Fruit fly (Drosophila melanogaster) whole organism, pupa: ENCODE measurements around the gene CG14212.

Experiments used
- CG10348 ChIP-seq: fragments of 200-800 bp; sonication (Bioruptor generic); IDR thresholded peaks from 2 replicates; pipeline ENCODE4 v1.3.6; 2022; ENCODE audit warnings: missing biosample characterization, missing genetic modification characterization
- CG12605 ChIP-seq: fragments of 200-800 bp; sonication (Bioruptor generic); IDR thresholded peaks from 2 replicates; pipeline ENCODE4 v1.3.6; 2022; ENCODE audit warnings: missing biosample characterization, missing genetic modification characterization
- CG13204 ChIP-seq: fragments of 200-800 bp; sonication (Bioruptor generic); optimal IDR thresholded peaks from 2 replicates; lab custom pipeline; 2018; ENCODE audit warnings: missing biosample characterization, mild to moderate bottlenecking, missing genetic modification characterization, moderate library complexity
- CG14655 ChIP-seq: fragments of 200-800 bp; sonication (Bioruptor generic); optimal IDR thresholded peaks from 3 replicates; lab custom pipeline; 2017; ENCODE audit warnings: mild to moderate bottlenecking, missing biosample characterization, missing genetic modification reagents, missing genetic modification characterization
- CG15710 ChIP-seq: fragments of 200-800 bp; sonication (Bioruptor generic); optimal IDR thresholded peaks from 2 replicates; lab custom pipeline; 2018; ENCODE audit warnings: missing biosample characterization, mild to moderate bottlenecking, missing genetic modification characterization, moderate library complexity
- CG17806 ChIP-seq: fragments of 200-800 bp; sonication (Bioruptor generic); optimal IDR thresholded peaks from 2 replicates; lab custom pipeline; 2018; ENCODE audit warnings: missing biosample characterization, mild to moderate bottlenecking, missing genetic modification characterization, moderate library complexity
- CG32121 ChIP-seq: fragments of 200-800 bp; sonication (Bioruptor generic); IDR thresholded peaks from 2 replicates; pipeline ENCODE4 v1.3.6; 2022; ENCODE audit warnings: missing biosample characterization, missing genetic modification characterization
- CG34367 ChIP-seq: fragments of 200-800 bp; sonication (Bioruptor generic); optimal IDR thresholded peaks from 2 replicates; lab custom pipeline; 2018; ENCODE audit warnings: missing biosample characterization, mild to moderate bottlenecking, missing genetic modification characterization
- CG4496 ChIP-seq: fragments of 200-800 bp; sonication (Bioruptor generic); IDR thresholded peaks from 3 replicates; pipeline ENCODE4 v1.3.6; 2022; ENCODE audit warnings: missing biosample characterization, missing genetic modification characterization
- CG8159 ChIP-seq: fragments of 200-800 bp; sonication (Bioruptor generic); optimal IDR thresholded peaks from 3 replicates; lab custom pipeline; 2018; ENCODE audit warnings: missing biosample characterization, mild to moderate bottlenecking, missing genetic modification characterization, moderate library complexity
- CG8301 ChIP-seq: fragments of 200-800 bp; sonication (Bioruptor generic); optimal IDR thresholded peaks from 2 replicates; lab custom pipeline; 2018; ENCODE audit warnings: missing biosample characterization, mild to moderate bottlenecking, missing genetic modification characterization
- CG9948 ChIP-seq: fragments of 200-800 bp; sonication (Bioruptor generic); optimal IDR thresholded peaks from 2 replicates; lab custom pipeline; 2018; ENCODE audit warnings: missing biosample characterization, mild to moderate bottlenecking, missing genetic modification characterization, moderate library complexity
- D1 ChIP-seq: fragments of 200-800 bp; sonication (Bioruptor generic); optimal IDR thresholded peaks from 2 replicates; lab custom pipeline; 2018; ENCODE audit warnings: missing biosample characterization, mild to moderate bottlenecking, missing genetic modification characterization, moderate library complexity
- EcR ChIP-seq: fragments of 200-800 bp; sonication (Bioruptor generic); optimal IDR thresholded peaks from 3 replicates; lab custom pipeline; 2019; ENCODE audit warnings: missing biosample characterization, missing genetic modification characterization, mild to moderate bottlenecking, moderate library complexity, missing genetic modification reagents
- Ets98B ChIP-seq: fragments of 200-800 bp; sonication (Bioruptor generic); IDR thresholded peaks from 2 replicates; pipeline ENCODE4 v1.3.6; 2022; ENCODE audit warnings: missing biosample characterization, missing genetic modification characterization
- Pif1A ChIP-seq: fragments of 200-800 bp; sonication (Bioruptor generic); optimal IDR thresholded peaks from 3 replicates; lab custom pipeline; 2016; ENCODE audit warnings: missing biosample characterization, missing genetic modification characterization
- Pif1B ChIP-seq: fragments of 200-800 bp; sonication (Bioruptor generic); optimal IDR thresholded peaks from 3 replicates; lab custom pipeline; 2016; ENCODE audit warnings: missing biosample characterization, missing genetic modification characterization
- Snoo ChIP-seq: fragments of 200-800 bp; sonication (Bioruptor generic); optimal IDR thresholded peaks from 3 replicates; lab custom pipeline; 2017; ENCODE audit warnings: missing biosample characterization, mild to moderate bottlenecking, missing genetic modification characterization, inconsistent platforms
- fd96Ca ChIP-seq: fragments of 200-800 bp; sonication (Bioruptor generic); IDR thresholded peaks from 3 replicates; pipeline ENCODE4 v1.3.6; 2022; ENCODE audit warnings: missing biosample characterization, missing genetic modification characterization
- gl ChIP-seq: fragments of 200-800 bp; sonication (Bioruptor generic); optimal IDR thresholded peaks from 2 replicates; lab custom pipeline; 2018; ENCODE audit warnings: missing biosample characterization, mild to moderate bottlenecking, missing genetic modification characterization
- rn ChIP-seq: fragments of 200-800 bp; sonication (Bioruptor generic); IDR thresholded peaks from 2 replicates; pipeline ENCODE4 v1.3.6; 2022; ENCODE audit warnings: missing biosample characterization, missing genetic modification characterization

The CG14212 gene

DNA sequence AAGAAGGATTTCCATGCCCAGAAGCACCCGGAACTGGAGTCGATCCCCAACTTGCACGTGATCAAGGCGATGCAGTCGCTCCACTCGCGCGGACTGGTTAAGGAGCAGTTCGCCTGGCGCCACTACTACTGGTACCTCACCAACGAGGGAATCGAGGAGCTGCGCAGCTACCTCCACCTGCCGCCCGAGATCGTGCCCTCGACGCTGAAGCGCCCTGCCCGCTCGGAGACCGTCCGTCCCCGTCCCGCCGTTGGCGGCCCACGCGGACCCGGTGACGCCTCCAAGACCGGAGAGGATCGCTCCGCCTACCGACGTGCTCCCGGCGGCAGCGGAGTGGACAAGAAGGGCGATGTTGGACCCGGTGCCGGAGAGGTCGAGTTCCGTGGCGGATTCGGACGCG, 27.0 kb upstream of the CG14212 start:
- no peak for TF ChIP-seq gl
- no peak for TF ChIP-seq Snoo
- TF ChIP-seq CG8159 (tag; lab: Kevin White, UChicago): no peak
- TF ChIP-seq CG12605: no peak
- no peak for TF ChIP-seq rn (GFP tag; lab: Robert Waterston, UW)

DNA sequence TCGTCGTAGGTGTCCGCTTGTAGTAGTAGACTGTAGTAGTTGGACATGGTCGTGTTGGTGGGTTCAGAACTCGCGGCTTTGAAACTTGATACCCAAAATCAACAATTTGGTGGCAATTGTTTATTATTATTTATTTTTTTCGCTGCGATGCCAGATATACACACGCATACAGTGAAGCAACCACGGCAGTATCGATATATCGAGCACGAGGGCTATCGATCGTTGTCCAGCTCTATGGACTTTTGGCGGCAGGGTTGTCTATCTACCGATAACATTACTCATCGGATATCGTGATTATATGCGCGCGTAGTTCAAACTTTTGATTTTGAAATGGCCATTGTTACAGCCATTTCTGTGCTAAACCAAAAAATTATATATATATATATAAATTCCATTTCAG, 23.9 kb upstream of the CG14212 start, which contains the start of gene CG14220:
CG14220 (minus strand) TSS at position 208 of the 400 bp plus-strand sequence.
- TF ChIP-seq CG4496 (no peak), CG32121 (GFP tag; lab: Robert Waterston, UW) (no peak), CG8159 (tag; lab: Kevin White, UChicago) (no peak), Pif1A (GFP tag; lab: Kevin White, UChicago) (no peak), CG15710 (no peak), Snoo (no peak), CG14655 (GFP tag; lab: Kevin White, UChicago) (no peak), fd96Ca (GFP tag; lab: Robert Waterston, UW) (no peak), rn (GFP tag; lab: Robert Waterston, UW) (no peak), D1 (no peak), CG8301 (no peak), CG17806 (tag; lab: Kevin White, UChicago) (no peak)

DNA sequence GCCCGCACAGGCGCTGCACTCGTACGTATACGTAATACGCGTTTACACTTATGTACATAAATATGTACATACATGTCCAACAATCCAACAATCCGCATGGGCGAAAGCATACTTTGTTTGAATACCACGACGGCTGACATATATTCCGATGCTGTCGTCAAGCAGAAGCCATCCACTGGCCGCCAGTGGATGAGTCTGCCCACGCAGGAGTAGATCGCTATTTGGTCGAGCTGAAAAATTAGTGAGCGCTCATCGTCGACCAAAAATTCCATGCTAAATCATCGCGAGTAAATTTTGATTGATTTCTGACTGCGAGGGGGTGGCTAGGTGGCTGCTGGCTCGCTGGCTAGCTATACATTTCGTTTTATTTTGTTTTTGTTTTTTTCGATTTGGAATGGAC, 23.0 kb upstream of the CG14212 start:
- TF ChIP-seq CG10348 (GFP tag; lab: Robert Waterston, UW) (no peak), CG34367 (no peak), Pif1A (GFP tag; lab: Kevin White, UChicago) (no peak), CG12605 (no peak), Snoo (no peak), fd96Ca (GFP tag; lab: Robert Waterston, UW) (no peak), CG13204 (GFP tag; lab: Kevin White, UChicago) (no peak), CG9948 (tag; lab: Kevin White, UChicago) (no peak), CG15710 (no peak), Pif1B (no peak), rn (GFP tag; lab: Robert Waterston, UW) (no peak), CG8301 (no peak), gl (no peak), CG8159 (tag; lab: Kevin White, UChicago) (no peak), CG14655 (GFP tag; lab: Kevin White, UChicago) (no peak), Ets98B (GFP tag; lab: Robert Waterston, UW) (no peak), EcR (no peak), CG4496 (no peak)

DNA sequence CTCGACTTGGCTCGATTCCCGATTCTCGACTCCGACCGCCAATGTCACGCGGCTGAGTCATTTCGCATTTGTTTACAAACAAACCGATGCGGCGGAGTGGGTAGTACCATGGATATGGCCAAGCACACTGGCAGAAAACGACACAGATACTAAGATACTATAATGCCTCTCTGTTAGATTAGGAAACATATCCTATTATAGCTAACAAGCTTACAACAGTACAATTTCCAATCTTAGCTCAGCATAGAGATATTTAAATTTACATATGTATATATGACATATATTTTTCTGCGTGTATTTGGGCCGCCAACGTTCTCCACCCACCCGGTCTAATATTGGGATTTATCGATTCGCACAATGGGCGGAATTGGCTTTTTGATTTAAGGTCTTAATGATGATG, 21.6 kb upstream of the CG14212 start:
- TF ChIP-seq Ets98B (GFP tag; lab: Robert Waterston, UW) (peak; percentile 89), CG14655 (GFP tag; lab: Kevin White, UChicago) (peak; percentile 87), CG34367 (peak; percentile 55), CG15710 (peak; percentile 58), CG12605 (peak; percentile 72), gl (peak; percentile 23), CG9948 (tag; lab: Kevin White, UChicago) (peak; percentile 73), CG13204 (GFP tag; lab: Kevin White, UChicago) (peak; percentile 15), CG4496 (peak; percentile 92), Pif1B (peak; percentile 73), Pif1A (GFP tag; lab: Kevin White, UChicago) (peak; percentile 72), CG17806 (tag; lab: Kevin White, UChicago) (peak; percentile 77), Snoo (peak; percentile 72), D1 (no peak), CG32121 (GFP tag; lab: Robert Waterston, UW) (peak; percentile 82), rn (GFP tag; lab: Robert Waterston, UW) (peak; percentile 59), CG8301 (peak; percentile 83), fd96Ca (GFP tag; lab: Robert Waterston, UW) (peak; percentile 82), CG10348 (GFP tag; lab: Robert Waterston, UW) (peak; percentile 26; the same call in 1 of the 2 replicates), EcR (no peak), CG8159 (tag; lab: Kevin White, UChicago) (peak; percentile 72)

DNA sequence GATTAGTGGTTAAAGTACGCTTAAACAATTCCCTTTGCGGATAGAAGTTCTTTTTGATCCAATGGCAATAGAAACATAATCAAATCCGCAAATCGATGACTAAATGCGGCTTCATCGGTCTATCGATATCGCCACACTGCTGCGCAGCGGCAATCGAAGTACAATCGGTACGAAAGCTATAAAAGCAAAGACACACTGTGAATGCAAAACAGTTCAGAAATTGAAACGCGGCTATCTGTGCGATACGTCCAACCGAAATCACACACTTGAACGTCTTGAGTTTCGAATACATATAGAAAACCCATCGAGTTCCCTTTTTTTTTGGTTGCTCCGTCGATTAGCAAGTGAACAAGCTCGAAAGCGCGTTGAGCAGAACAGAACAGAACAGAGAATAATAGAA, 20.5 kb upstream of the CG14212 start, which contains the start of gene CG14207:
CG14207 (plus strand) TSS at position 203 of the 400 bp plus-strand sequence.
- no peak for TF ChIP-seq CG15710
- TF ChIP-seq gl: no peak
- TF ChIP-seq EcR: peak; percentile 60
- TF ChIP-seq D1: no peak
- TF ChIP-seq CG9948 (tag; lab: Kevin White, UChicago): no peak
- no peak for TF ChIP-seq Snoo
- peak; percentile 45; the same call in 1 of the 3 replicates for TF ChIP-seq CG4496
- peak; percentile 39; the same call in 1 of the 2 replicates for TF ChIP-seq CG32121 (GFP tag; lab: Robert Waterston, UW)
- TF ChIP-seq Ets98B (GFP tag; lab: Robert Waterston, UW): peak; percentile 30; the same call in 1 of the 2 replicates

DNA sequence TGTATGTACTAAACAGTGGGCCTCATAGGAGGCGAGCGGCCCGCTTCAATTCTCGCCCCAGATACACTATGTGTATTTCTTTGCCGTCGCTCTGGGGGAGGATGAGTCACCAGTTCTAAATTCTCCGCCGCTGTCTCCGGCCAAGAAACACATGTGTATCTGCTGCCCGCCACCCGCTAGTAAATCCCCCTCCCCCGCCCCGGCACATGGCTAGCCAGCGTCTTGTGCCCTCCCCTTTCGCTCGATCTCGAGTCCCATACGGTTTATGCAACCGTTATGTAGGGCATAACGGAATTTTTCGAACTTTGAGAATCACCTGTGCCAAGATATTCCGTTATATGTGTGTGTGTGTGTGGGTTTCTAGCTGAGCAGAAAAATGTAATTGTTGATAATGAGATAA, 19.6 kb upstream of the CG14212 start:
- TF ChIP-seq CG4496: no peak
- no peak for TF ChIP-seq CG12605
- no peak for TF ChIP-seq CG8159 (tag; lab: Kevin White, UChicago)
- no peak for TF ChIP-seq rn (GFP tag; lab: Robert Waterston, UW)
- no peak for TF ChIP-seq Snoo
- TF ChIP-seq Pif1A (GFP tag; lab: Kevin White, UChicago): no peak
- peak; percentile 29 for TF ChIP-seq CG13204 (GFP tag; lab: Kevin White, UChicago)
- TF ChIP-seq CG32121 (GFP tag; lab: Robert Waterston, UW): no peak
- TF ChIP-seq, all 21 proteins: peak for 1

DNA sequence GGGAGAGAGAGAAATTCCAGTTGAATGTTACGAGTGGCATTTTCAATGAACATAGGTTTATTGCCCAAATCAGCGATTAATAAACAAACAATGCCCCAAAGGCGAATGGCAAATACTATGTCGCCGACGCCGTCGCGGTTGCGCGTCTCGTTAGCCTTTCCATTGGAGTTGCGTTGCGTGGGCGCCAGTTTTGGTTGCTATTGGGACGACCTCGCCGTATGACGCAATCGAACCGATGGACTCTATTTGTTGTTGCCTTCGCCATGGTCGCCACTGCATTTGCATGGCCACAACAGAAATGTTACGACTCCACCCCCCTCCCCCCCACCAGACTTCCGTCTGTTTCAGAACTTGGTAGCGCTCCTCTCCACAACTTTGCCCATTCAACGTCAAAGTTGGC, 18.9 kb upstream of the CG14212 start:
- no peak for TF ChIP-seq CG34367
